Worm (Caenorhabditis elegans): ENCODE results near the gene F53H4.4.

ce11 chrX:15831537-15831936 lies 34.6 kb upstream of the F53H4.4 start:
- TF ChIP-seq ztf-23 (GFP tag; IDR thresholded peaks at IDR 0.05) (no peak), cog-1 (tag; optimal IDR thresholded peaks at IDR 0.05) (no peak), flt-1 (GFP tag; IDR thresholded peaks at IDR 0.05) (no peak), T22C8.4 (GFP tag; IDR thresholded peaks at IDR 0.05) (no peak), klf-2 (GFP tag; conservative IDR thresholded peaks at IDR 0.05) (no peak), ztf-29 (GFP tag; IDR thresholded peaks at IDR 0.05) (no peak), ref-1 (GFP tag; conservative IDR thresholded peaks at IDR 0.05) (no peak)
